Fruit fly (Drosophila melanogaster) whole organism, embryonic: ENCODE measurements around the gene wit.

Source experiments
- B-H1 ChIP-seq: fragments of 200-800 bp; sonication (Bioruptor generic); IDR thresholded peaks from 3 replicates; pipeline ENCODE4 v1.3.6; 2022; ENCODE audit warnings: missing biosample characterization, missing genetic modification characterization
- CG11398 ChIP-seq: fragments of 200-800 bp; sonication (Bioruptor generic); optimal IDR thresholded peaks from 2 replicates; lab custom pipeline; 2016; ENCODE audit warnings: missing biosample characterization, missing genetic modification characterization
- CG12769 ChIP-seq: fragments of 200-800 bp; sonication (Bioruptor generic); optimal IDR thresholded peaks from 2 replicates; lab custom pipeline; 2019; ENCODE audit warnings: missing biosample characterization, mild to moderate bottlenecking, missing genetic modification characterization, moderate library complexity
- CG14014 ChIP-seq: fragments of 200-800 bp; sonication (Bioruptor generic); IDR thresholded peaks from 2 replicates; pipeline ENCODE4 v1.3.6; 2022; ENCODE audit warnings: missing biosample characterization, missing genetic modification characterization
- CG15011 ChIP-seq: fragments of 200-800 bp; sonication (Bioruptor generic); optimal IDR thresholded peaks from 3 replicates; lab custom pipeline; 2018; ENCODE audit warnings: missing biosample characterization, mild to moderate bottlenecking, missing genetic modification characterization
- CG15073 ChIP-seq: fragments of 200-800 bp; sonication (Bioruptor generic); optimal IDR thresholded peaks from 2 replicates; lab custom pipeline; 2016; ENCODE audit warnings: missing biosample characterization, missing genetic modification characterization
- CG15514 ChIP-seq: fragments of 200-800 bp; sonication (Bioruptor generic); optimal IDR thresholded peaks from 3 replicates; lab custom pipeline; 2017; ENCODE audit warnings: missing biosample characterization, missing genetic modification characterization, mild to moderate bottlenecking, moderate library complexity, missing genetic modification reagents
- CG1602 ChIP-seq: fragments of 200-800 bp; sonication (Bioruptor generic); optimal IDR thresholded peaks from 3 replicates; lab custom pipeline; 2016; ENCODE audit warnings: missing biosample characterization, missing genetic modification characterization
- CG18011 ChIP-seq: fragments of 200-800 bp; sonication (Bioruptor generic); optimal IDR thresholded peaks from 2 replicates; lab custom pipeline; 2017; ENCODE audit warnings: missing biosample characterization, missing genetic modification characterization, mild to moderate bottlenecking, moderate library complexity, missing genotype
- CG18476 ChIP-seq: fragments of 200-800 bp; sonication (Bioruptor generic); optimal IDR thresholded peaks from 2 replicates; lab custom pipeline; 2016; ENCODE audit warnings: missing biosample characterization, mild to moderate bottlenecking, missing genetic modification characterization
- CG18764 ChIP-seq: fragments of 200-800 bp; sonication (Bioruptor generic); optimal IDR thresholded peaks from 3 replicates; lab custom pipeline; 2016; ENCODE audit warnings: missing biosample characterization, missing genetic modification characterization
- CG3163 ChIP-seq: fragments of 200-800 bp; sonication (Bioruptor generic); optimal IDR thresholded peaks from 3 replicates; lab custom pipeline; 2016; ENCODE audit warnings: missing biosample characterization, missing genetic modification characterization
- CG6854 ChIP-seq: fragments of 200-800 bp; sonication (Bioruptor generic); optimal IDR thresholded peaks from 3 replicates; lab custom pipeline; 2017; ENCODE audit warnings: missing biosample characterization, mild to moderate bottlenecking, missing genetic modification characterization
- CG7963 ChIP-seq: fragments of 200-800 bp; sonication (Bioruptor generic); IDR thresholded peaks from 3 replicates; pipeline ENCODE4 v1.3.6; 2022; ENCODE audit warnings: missing biosample characterization, missing genetic modification characterization; ENCODE audit not compliant: partially characterized antibody
- CG8924 ChIP-seq: fragments of 200-800 bp; optimal IDR thresholded peaks from 3 replicates; lab custom pipeline; 2019; ENCODE audit warnings: missing biosample characterization, mild to moderate bottlenecking, missing genetic modification characterization, moderate library complexity
- CG9609 ChIP-seq: fragments of 200-800 bp; sonication (Bioruptor generic); optimal IDR thresholded peaks from 3 replicates; lab custom pipeline; 2016; ENCODE audit warnings: missing biosample characterization, missing genetic modification characterization
- CG9797 ChIP-seq: fragments of 200-800 bp; sonication (Bioruptor generic); optimal IDR thresholded peaks from 3 replicates; lab custom pipeline; 2018; ENCODE audit warnings: missing biosample characterization, mild to moderate bottlenecking, missing genetic modification characterization
- Drgx ChIP-seq: fragments of 200-800 bp; sonication (Bioruptor generic); IDR thresholded peaks from 2 replicates; pipeline ENCODE4 v1.3.6; 2022; ENCODE audit warnings: missing biosample characterization, missing genetic modification characterization
- E2f2 ChIP-seq: fragments of 200-800 bp; sonication (Bioruptor generic); IDR thresholded peaks from 2 replicates; pipeline ENCODE4 v1.3.6; 2022; ENCODE audit warnings: missing biosample characterization, missing genetic modification characterization
- Eip74EF ChIP-seq, 2 experiments: fragments of 200-800 bp in 1 of 2; fragments of >200 bp in 1 of 2; sonication (Bioruptor generic) in 1 of 2; optimal IDR thresholded peaks; 2 replicates each; lab custom pipeline; 2017 to 2019; ENCODE audit warnings: missing biosample characterization in 2 of 2, missing genetic modification characterization in 2 of 2, mild to moderate bottlenecking in 1 of 2, moderate library complexity in 1 of 2
- Fer3 ChIP-seq: fragments of 200-800 bp; sonication (Bioruptor generic); optimal IDR thresholded peaks from 2 replicates; lab custom pipeline; 2018; ENCODE audit warnings: missing biosample characterization, mild to moderate bottlenecking, missing genetic modification characterization, moderate library complexity
- H2.0 ChIP-seq: fragments of 200-800 bp; sonication (Bioruptor generic); IDR thresholded peaks from 2 replicates; pipeline ENCODE4 v1.3.6; 2022; ENCODE audit warnings: missing biosample characterization, missing genetic modification characterization
- Hmx ChIP-seq: fragments of 200-800 bp; sonication (Bioruptor generic); optimal IDR thresholded peaks from 2 replicates; lab custom pipeline; 2016; ENCODE audit warnings: missing biosample characterization, missing genetic modification characterization
- Mad ChIP-seq: fragments of 200-800 bp; sonication (Bioruptor generic); optimal IDR thresholded peaks from 2 replicates; lab custom pipeline; 2016; ENCODE audit warnings: missing biosample characterization, missing genetic modification characterization
- PHDP ChIP-seq: fragments of 200-800 bp; sonication (Bioruptor generic); optimal IDR thresholded peaks from 3 replicates; lab custom pipeline; 2018; ENCODE audit warnings: missing biosample characterization, mild to moderate bottlenecking, missing genetic modification characterization, moderate library complexity
- Pdp1 ChIP-seq, 2 experiments: fragments of 200-800 bp; sonication (Bioruptor generic); optimal IDR thresholded peaks; 3 replicates each; lab custom pipeline; 2016; ENCODE audit warnings: missing biosample characterization in 2 of 2, missing genetic modification characterization in 2 of 2, mild to moderate bottlenecking in 1 of 2, moderate library complexity in 1 of 2
- Xrp1 ChIP-seq: fragments of 200-800 bp; sonication (Bioruptor generic); IDR thresholded peaks from 2 replicates; pipeline ENCODE4 v1.3.6; 2022; ENCODE audit warnings: missing biosample characterization, missing genetic modification characterization
- ab ChIP-seq: fragments of 200-800 bp; sonication (Bioruptor generic); optimal IDR thresholded peaks from 2 replicates; lab custom pipeline; 2016; ENCODE audit warnings: missing biosample characterization, missing genetic modification characterization
- chif ChIP-seq, 2 experiments: fragments of 200-800 bp; sonication (Bioruptor generic); optimal IDR thresholded peaks; 3 replicates each; lab custom pipeline; 2016; ENCODE audit warnings: missing biosample characterization in 2 of 2, missing genetic modification characterization in 2 of 2
- dan ChIP-seq: fragments of 200-800 bp; sonication (Bioruptor generic); IDR thresholded peaks from 2 replicates; pipeline ENCODE4 v1.3.6; 2022; ENCODE audit warnings: missing biosample characterization, missing genetic modification characterization
- dysf ChIP-seq: fragments of 200-800 bp; sonication (Bioruptor generic); IDR thresholded peaks from 3 replicates; pipeline ENCODE4 v1.3.6; 2022; ENCODE audit warnings: missing biosample characterization, missing genetic modification characterization
- emc ChIP-seq: fragments of 200-800 bp; sonication (Bioruptor generic); optimal IDR thresholded peaks from 2 replicates; lab custom pipeline; 2016; ENCODE audit warnings: missing biosample characterization, missing genetic modification characterization
- ems ChIP-seq: fragments of 200-800 bp; sonication (Bioruptor generic); optimal IDR thresholded peaks from 3 replicates; lab custom pipeline; 2016; ENCODE audit warnings: missing biosample characterization, missing genetic modification characterization
- fru ChIP-seq: fragments of >200 bp; optimal IDR thresholded peaks from 2 replicates; lab custom pipeline; 2017
- gcm2 ChIP-seq: fragments of 200-800 bp; sonication (Bioruptor generic); optimal IDR thresholded peaks from 2 replicates; lab custom pipeline; 2016; ENCODE audit warnings: missing biosample characterization, missing genetic modification characterization
- hth ChIP-seq: fragments of >200 bp; optimal IDR thresholded peaks from 2 replicates; lab custom pipeline; 2017; ENCODE audit warnings: inconsistent platforms
- insv ChIP-seq, 2 experiments: fragments of 200-800 bp; sonication (Bioruptor generic); optimal IDR thresholded peaks; 3 replicates each; lab custom pipeline; 2016 to 2018; ENCODE audit warnings: missing biosample characterization in 2 of 2, missing genetic modification characterization in 2 of 2
- kay ChIP-seq: fragments of 200-800 bp; sonication (Bioruptor generic); optimal IDR thresholded peaks from 2 replicates; lab custom pipeline; 2016; ENCODE audit warnings: missing biosample characterization, missing genetic modification characterization
- lbe ChIP-seq: fragments of 200-800 bp; sonication (Bioruptor generic); optimal IDR thresholded peaks from 2 replicates; lab custom pipeline; 2016; ENCODE audit warnings: missing biosample characterization, mild to moderate bottlenecking, missing genetic modification characterization
- nmo ChIP-seq: fragments of 200-800 bp; sonication (Bioruptor generic); optimal IDR thresholded peaks from 2 replicates; lab custom pipeline; 2018; ENCODE audit warnings: missing biosample characterization, mild to moderate bottlenecking, missing genetic modification characterization, moderate library complexity
- pfk ChIP-seq: fragments of 200-800 bp; sonication (Bioruptor generic); optimal IDR thresholded peaks from 2 replicates; lab custom pipeline; 2018; ENCODE audit warnings: missing biosample characterization, mild to moderate bottlenecking, missing genetic modification characterization, moderate library complexity
- pros ChIP-seq: fragments of 200-800 bp; sonication (Bioruptor generic); optimal IDR thresholded peaks from 3 replicates; lab custom pipeline; 2019; ENCODE audit warnings: missing biosample characterization, mild to moderate bottlenecking, missing genetic modification characterization, moderate library complexity
- pum ChIP-seq: fragments of 200-800 bp; sonication (Bioruptor generic); optimal IDR thresholded peaks from 2 replicates; lab custom pipeline; 2016; ENCODE audit warnings: missing biosample characterization, missing genetic modification characterization
- tgo ChIP-seq: fragments of 200-800 bp; sonication (Bioruptor generic); IDR thresholded peaks from 3 replicates; pipeline ENCODE4 v1.3.6; 2022; ENCODE audit warnings: missing biosample characterization, missing genetic modification characterization
- wdn ChIP-seq: fragments of 200-800 bp; sonication (Bioruptor generic); IDR thresholded peaks from 2 replicates; pipeline ENCODE4 v1.3.6; 2022; ENCODE audit warnings: missing biosample characterization, missing genetic modification characterization
- zen2 ChIP-seq: fragments of 200-800 bp; sonication (Bioruptor generic); IDR thresholded peaks from 3 replicates; pipeline ENCODE4 v1.3.6; 2022; ENCODE audit warnings: missing biosample characterization, missing genetic modification characterization; ENCODE audit not compliant: partially characterized antibody

The wit gene

dm6 chr3L:4070221-4070995, 1.1 kb downstream of the wit start (continued):
- TF ChIP-seq CG11398 (GFP tag; lab: Kevin White, UChicago) (peak; percentile 81), pfk (GFP tag; lab: Kevin White, UChicago) (no peak), pros (GFP tag; lab: Kevin White, UChicago) (no peak), CG8924 (peak; percentile 81), Fer3 (tag; lab: Kevin White, UChicago) (peak; percentile 91), CG15011 (GFP tag; lab: Kevin White, UChicago) (peak; percentile 73), dysf (GFP tag; lab: Robert Waterston, UW) (peak; percentile 96), wdn (GFP tag; lab: Robert Waterston, UW) (peak; percentile 88), CG9609 (GFP tag; lab: Kevin White, UChicago) (peak; percentile 90), CG18011 (GFP tag; lab: Kevin White, UChicago) (peak; percentile 68), hth (lab: Kevin White, UChicago) (no peak), Mad (peak; percentile 81), tgo (GFP tag; lab: Robert Waterston, UW) (peak; percentile 94), ems (GFP tag; lab: Kevin White, UChicago) (peak; percentile 47), B-H1 (GFP tag; lab: Robert Waterston, UW) (peak; percentile 85), PHDP (tag; lab: Kevin White, UChicago) (peak; percentile 88), H2.0 (GFP tag; lab: Robert Waterston, UW) (peak; percentile 94), Drgx (peak; percentile 99), CG18476 (GFP tag; lab: Kevin White, UChicago) (peak; percentile 62), CG14014 (peak; percentile 95), Xrp1 (GFP tag; lab: Robert Waterston, UW) (peak; percentile 90), insv (GFP tag; optimal IDR thresholded peaks at IDR 0.05; lab: Kevin White, UChicago) (no peak), fru (lab: Kevin White, UChicago) (no peak), E2f2 (GFP tag; lab: Robert Waterston, UW) (peak; percentile 69), nmo (peak; percentile 86), gcm2 (GFP tag; lab: Kevin White, UChicago) (peak; percentile 74), lbe (peak; percentile 96), CG15073 (GFP tag; lab: Kevin White, UChicago) (peak; percentile 37), CG15514 (GFP tag; lab: Kevin White, UChicago) (peak; percentile 75), CG3163 (GFP tag; lab: Kevin White, UChicago) (peak; percentile 71), pum (GFP tag; lab: Kevin White, UChicago) (peak; percentile 78), CG18764 (GFP tag; lab: Kevin White, UChicago) (peak; percentile 58), zen2 (no peak), dan (no peak), CG12769 (peak; percentile 97), Pdp1 (GFP tag; optimal IDR thresholded peaks at IDR 0.05; lab: Kevin White, UChicago) (peak; percentile 83 to 88), ab (GFP tag; lab: Kevin White, UChicago) (peak; percentile 78), CG6854 (GFP tag; lab: Kevin White, UChicago) (peak; percentile 60), Eip74EF (GFP tag; optimal IDR thresholded peaks at IDR 0.05; lab: Kevin White, UChicago) (no peak), chif (GFP tag; optimal IDR thresholded peaks at IDR 0.05; lab: Kevin White, UChicago) (peak; percentile 90 to 91), CG1602 (GFP tag; lab: Kevin White, UChicago) (peak; percentile 72), emc (GFP tag; lab: Kevin White, UChicago) (peak; percentile 84), CG9797 (GFP tag; lab: Kevin White, UChicago) (no peak), CG7963 (GFP tag; lab: Robert Waterston, UW) (no peak), kay (GFP tag; lab: Kevin White, UChicago) (no peak), Hmx (GFP tag; lab: Kevin White, UChicago) (peak; percentile 27)
